Worm (Caenorhabditis elegans) whole organism, L3 larva: ENCODE results near the gene tra-1.

Experiments
- R02D3.7 ChIP-seq: fragments of 150-350 bp; optimal IDR thresholded peaks from 2 replicates; lab custom pipeline; 2014; ENCODE audit warnings: missing biosample characterization, missing genetic modification characterization
- ceh-82 ChIP-seq: fragments of 150-350 bp; optimal IDR thresholded peaks from 2 replicates; lab custom pipeline; 2014; ENCODE audit warnings: missing biosample characterization, missing genetic modification characterization
- egl-27 ChIP-seq: sonication (generic microtip); optimal IDR thresholded peaks from 4 replicates; lab custom pipeline; 2017; ENCODE audit warnings: missing biosample characterization, missing genetic modification reagents, missing genetic modification characterization
- fkh-10 ChIP-seq: sonication (generic microtip); optimal IDR thresholded peaks from 2 replicates; lab custom pipeline; 2017; ENCODE audit warnings: missing biosample characterization, missing genetic modification reagents, missing genetic modification characterization
- fos-1 ChIP-seq: fragments of 150-350 bp; optimal IDR thresholded peaks from 2 replicates; lab custom pipeline; 2014; ENCODE audit warnings: missing biosample characterization, missing genetic modification characterization
- lin-15B ChIP-seq: fragments of 150-350 bp; optimal IDR thresholded peaks from 2 replicates; lab custom pipeline; 2014; ENCODE audit warnings: missing biosample characterization, missing genetic modification characterization
- mdl-1 ChIP-seq: fragments of 150-350 bp; optimal IDR thresholded peaks from 2 replicates; lab custom pipeline; 2014; ENCODE audit warnings: missing biosample characterization, missing genetic modification characterization
- nhr-43 ChIP-seq: sonication (generic microtip); optimal IDR thresholded peaks from 2 replicates; lab custom pipeline; 2016; ENCODE audit warnings: mild to moderate bottlenecking, missing genetic modification characterization, missing compliant biosample characterization; ENCODE audit not compliant: poor library complexity, severe bottlenecking
- snpc-4 ChIP-seq: fragments of 150-350 bp; optimal IDR thresholded peaks from 2 replicates; lab custom pipeline; 2014; ENCODE audit warnings: missing biosample characterization, missing genetic modification characterization
- unc-62 ChIP-seq: fragments of 150-350 bp; sonication (generic microtip); optimal IDR thresholded peaks from 4 replicates; lab custom pipeline; 2014; ENCODE audit warnings: missing biosample characterization, missing genetic modification reagents, missing genetic modification characterization
- zag-1 ChIP-seq: fragments of 150-350 bp; optimal IDR thresholded peaks from 2 replicates; lab custom pipeline; 2014; ENCODE audit warnings: missing biosample characterization, missing genetic modification characterization

DNA sequence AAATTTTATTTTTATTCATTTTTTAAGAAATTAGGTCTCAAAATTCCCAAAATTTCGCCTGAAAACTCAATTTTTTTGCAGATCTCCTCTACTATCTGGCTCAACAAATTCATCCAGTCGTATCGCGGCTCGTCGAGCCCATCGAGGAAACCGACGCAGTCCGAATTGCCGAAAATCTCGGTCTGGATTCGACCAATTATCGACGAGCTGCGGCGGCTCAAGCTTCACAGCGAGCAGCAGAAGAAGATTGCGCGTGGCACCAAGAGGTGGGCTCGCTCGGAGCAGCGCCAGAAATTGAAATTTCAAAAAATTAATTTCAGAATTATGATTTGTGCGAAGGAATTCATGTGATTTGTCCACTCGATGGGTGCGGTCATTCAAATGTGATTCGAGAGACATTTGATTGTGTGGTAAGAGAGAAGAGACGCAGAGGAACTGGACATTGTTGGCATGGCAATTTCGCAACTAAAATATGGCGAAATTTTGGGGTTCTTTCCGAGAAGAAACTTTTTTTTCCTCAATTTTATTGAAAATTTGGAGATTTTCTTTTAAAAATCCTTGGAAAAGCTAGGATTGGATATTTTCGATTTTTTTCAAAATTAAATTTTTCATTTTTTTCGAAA, 45.6 kb downstream of the tra-1 start:
- TF ChIP-seq R02D3.7 (no peak), fkh-10 (GFP tag; lab: Kevin White, UChicago) (no peak), lin-15B (tag; lab: Kevin White, UChicago) (no peak), fos-1 (no peak), snpc-4 (tag; lab: Kevin White, UChicago) (no peak), mdl-1 (tag; lab: Kevin White, UChicago) (no peak), nhr-43 (tag; lab: Kevin White, UChicago) (no peak), egl-27 (tag; lab: Kevin White, UChicago) (no peak), zag-1 (tag; lab: Kevin White, UChicago) (no peak), unc-62 (GFP tag; lab: Kevin White, UChicago) (no peak), ceh-82 (tag; lab: Kevin White, UChicago) (no peak)
